Worm (Caenorhabditis elegans) whole organism, midembryonic: ENCODE results near the gene F10C1.3.

ENCODE experiments used
- cog-1 ChIP-seq: sonication (generic microtip); optimal IDR thresholded peaks from 2 replicates; lab custom pipeline; 2016; ENCODE audit warnings: missing genetic modification characterization, missing compliant biosample characterization
- flt-1 ChIP-seq: fragments of 200-800 bp; sonication (Bioruptor generic); IDR thresholded peaks from 2 replicates; pipeline ENCODE4 v1.3.6; 2022; ENCODE audit warnings: missing genetic modification characterization, missing compliant biosample characterization
- klf-2 ChIP-seq: fragments of 200-800 bp; sonication (Bioruptor generic); conservative IDR thresholded peaks from 2 replicates; pipeline ENCODE4 v1.3.6; 2022; ENCODE audit warnings: missing genetic modification reagents, missing genetic modification characterization, missing compliant biosample characterization
- med-1 ChIP-seq: sonication (generic microtip); optimal IDR thresholded peaks from 2 replicates; lab custom pipeline; 2017; ENCODE audit warnings: missing genetic modification characterization, mild to moderate bottlenecking, missing compliant biosample characterization, antibody characterized with exemption, missing genetic modification reagents; ENCODE audit not compliant: insufficient read depth
- tab-1 ChIP-seq: fragments of 200-800 bp; sonication (Bioruptor generic); IDR thresholded peaks from 2 replicates; pipeline ENCODE4 v1.3.6; 2022; ENCODE audit warnings: missing genetic modification characterization, missing compliant biosample characterization
- ztf-23 ChIP-seq: fragments of 200-800 bp; sonication (Bioruptor generic); IDR thresholded peaks from 2 replicates; pipeline ENCODE4 v1.3.6; 2022; ENCODE audit warnings: missing genetic modification reagents, missing genetic modification characterization, missing compliant biosample characterization
- ztf-29 ChIP-seq: fragments of 200-800 bp; sonication (Bioruptor generic); IDR thresholded peaks from 2 replicates; pipeline ENCODE4 v1.3.6; 2022; ENCODE audit warnings: missing genetic modification reagents, missing genetic modification characterization, missing compliant biosample characterization

ce11 chrII:5754168-5754567 is 3.4 kb downstream of the F10C1.3 start, which contains the start of gene F10C1.8:
- no peak for TF ChIP-seq flt-1 (GFP tag; lab: Robert Waterston, UW)
- no peak for TF ChIP-seq klf-2 (GFP tag; lab: Robert Waterston, UW)
- no peak for TF ChIP-seq tab-1 (GFP tag; lab: Robert Waterston, UW)
- no peak for TF ChIP-seq cog-1
- TF ChIP-seq ztf-23 (GFP tag; lab: Robert Waterston, UW): no peak
- TF ChIP-seq med-1: no peak
- no peak for TF ChIP-seq ztf-29
